Worm (Caenorhabditis elegans): ENCODE data around the gene C33D9.3.

Gene C33D9.3

ce11 chrIV:8792808-8793207 is at the start of gene C33D9.3:
Gene C33D9.3 (minus strand): TSS chrIV:8792908.
- no peak for TF ChIP-seq tra-4 (tag; optimal IDR thresholded peaks at IDR 0.05)
- TF ChIP-seq ets-7 (tag; optimal IDR thresholded peaks at IDR 0.05) = no peak
- TF ChIP-seq hmbx-1 (tag; optimal IDR thresholded peaks at IDR 0.05) = no peak
- TF ChIP-seq ama-1 (optimal IDR thresholded peaks at IDR 0.05) = no peak
- no peak for TF ChIP-seq aly-1 (tag; optimal IDR thresholded peaks at IDR 0.05)
- TF ChIP-seq ceh-13 (GFP tag; optimal IDR thresholded peaks at IDR 0.05) = no peak
- no peak for TF ChIP-seq ceh-36 (tag; optimal IDR thresholded peaks at IDR 0.05)
- no peak for TF ChIP-seq tbx-37 (GFP tag; conservative IDR thresholded peaks at IDR 0.05)
- no peak for TF ChIP-seq F13C5.2 (tag; optimal IDR thresholded peaks at IDR 0.05)
- TF ChIP-seq tbx-11 (GFP tag; IDR thresholded peaks at IDR 0.05) = no peak
- no peak for TF ChIP-seq scrt-1 (GFP tag; IDR thresholded peaks at IDR 0.05)

ce11 chrIV:8840161-8840765 is 47.6 kb upstream of the C33D9.3 start, which contains the start of the genes T28C6.11 and T11B7.1:
Gene T28C6.11 (minus strand): TSS chrIV:8840261.
Gene T11B7.1 (plus strand): TSS chrIV:8840715.
- TF ChIP-seq ceh-13 (GFP tag; optimal IDR thresholded peaks at IDR 0.05) (no peak), ceh-36 (tag; optimal IDR thresholded peaks at IDR 0.05) (no peak), hnd-1 (tag; optimal IDR thresholded peaks at IDR 0.05) (no peak), hmg-4 (GFP tag; optimal IDR thresholded peaks at IDR 0.05) (no peak)

- TF ChIP-seq F13C5.2 (tag; optimal IDR thresholded peaks at IDR 0.05) = no peak
- no peak for TF ChIP-seq sea-1 (GFP tag; conservative IDR thresholded peaks at IDR 0.05)
- no peak for TF ChIP-seq hmg-4 (GFP tag; optimal IDR thresholded peaks at IDR 0.05)
- TF ChIP-seq ets-7 (tag; optimal IDR thresholded peaks at IDR 0.05) = no peak
- TF ChIP-seq tbx-11 (GFP tag; IDR thresholded peaks at IDR 0.05) = no peak
Observed at ce11 chrIV:8830591-8830990, 37.9 kb upstream of the C33D9.3 start, which contains the start of gene T28C6.8. Gene T28C6.8 (minus strand): TSS chrIV:8830727.

- TF ChIP-seq ets-7 (tag; optimal IDR thresholded peaks at IDR 0.05) = no peak
- TF ChIP-seq tra-4 (tag; optimal IDR thresholded peaks at IDR 0.05) = no peak
- no peak for TF ChIP-seq hmg-4 (GFP tag; optimal IDR thresholded peaks at IDR 0.05)
- no peak for TF ChIP-seq tbx-11 (GFP tag; IDR thresholded peaks at IDR 0.05)
Observed at ce11 chrIV:8827500-8827899, 34.8 kb upstream of the C33D9.3 start, which contains the start of gene T28C6.7. Gene T28C6.7 (plus strand): TSS chrIV:8827800.

ce11 chrIV:8826606-8827000 is 33.9 kb upstream of the C33D9.3 start:
- TF ChIP-seq hmbx-1 (tag; optimal IDR thresholded peaks at IDR 0.05) = no peak
- 0 out of 2 replicates have a peak, but pooled peaks have one; percentile 14 for TF ChIP-seq tbx-37 (GFP tag; conservative IDR thresholded peaks at IDR 0.05)
- TF ChIP-seq pes-1 (GFP tag; IDR thresholded peaks at IDR 0.05) = no peak
- TF ChIP-seq F13C5.2 (tag; optimal IDR thresholded peaks at IDR 0.05) = peak; percentile 35
- 0 out of 2 replicates have a peak, but pooled peaks have one; percentile 33 for TF ChIP-seq scrt-1 (GFP tag; IDR thresholded peaks at IDR 0.05)

- no peak for TF ChIP-seq hnd-1 (tag; optimal IDR thresholded peaks at IDR 0.05)
- TF ChIP-seq sea-1 (GFP tag; conservative IDR thresholded peaks at IDR 0.05) = no peak
- TF ChIP-seq flt-1 (GFP tag; IDR thresholded peaks at IDR 0.05) = no peak
- no peak for TF ChIP-seq tbx-37 (GFP tag; conservative IDR thresholded peaks at IDR 0.05)
Observed at ce11 chrIV:8825997-8826605, 33.4 kb upstream of the C33D9.3 start.

ce11 chrIV:8824145-8824833 is 31.6 kb upstream of the C33D9.3 start, which contains the start of the genes col-117 and col-3:
Gene col-117 (minus strand): TSS chrIV:8824195.
Gene col-3 (plus strand): TSS chrIV:8824783.
- TF ChIP-seq hmg-4 (GFP tag; optimal IDR thresholded peaks at IDR 0.05) = no peak
- TF ChIP-seq scrt-1 (GFP tag; IDR thresholded peaks at IDR 0.05) = no peak
- TF ChIP-seq hnd-1 (tag; optimal IDR thresholded peaks at IDR 0.05) = no peak
- TF ChIP-seq B0310.2 (tag; optimal IDR thresholded peaks at IDR 0.05) = no peak
- no peak for TF ChIP-seq ets-7 (tag; optimal IDR thresholded peaks at IDR 0.05)
- TF ChIP-seq tbx-37 (GFP tag; conservative IDR thresholded peaks at IDR 0.05) = no peak
- TF ChIP-seq tbx-11 (GFP tag; IDR thresholded peaks at IDR 0.05) = no peak
- no peak for TF ChIP-seq F13C5.2 (tag; optimal IDR thresholded peaks at IDR 0.05)
- TF ChIP-seq hmbx-1 (tag; optimal IDR thresholded peaks at IDR 0.05) = no peak
- no peak for TF ChIP-seq aly-1 (tag; optimal IDR thresholded peaks at IDR 0.05)
- TF ChIP-seq pes-1 (GFP tag; IDR thresholded peaks at IDR 0.05) = no peak
- TF ChIP-seq ceh-36 (tag; optimal IDR thresholded peaks at IDR 0.05) = no peak
- TF ChIP-seq sea-1 (GFP tag; conservative IDR thresholded peaks at IDR 0.05) = no peak
- no peak for TF ChIP-seq tra-4 (tag; optimal IDR thresholded peaks at IDR 0.05)

ce11 chrIV:8822598-8822997 is 29.9 kb upstream of the C33D9.3 start:
- no peak for TF ChIP-seq hnd-1 (tag; optimal IDR thresholded peaks at IDR 0.05)
- TF ChIP-seq pes-1 (GFP tag; IDR thresholded peaks at IDR 0.05) = no peak
- TF ChIP-seq ama-1 (optimal IDR thresholded peaks at IDR 0.05) = no peak
- TF ChIP-seq ceh-13 (GFP tag; optimal IDR thresholded peaks at IDR 0.05) = no peak
- no peak for TF ChIP-seq tbx-11 (GFP tag; IDR thresholded peaks at IDR 0.05)
- no peak for TF ChIP-seq scrt-1 (GFP tag; IDR thresholded peaks at IDR 0.05)
- no peak for TF ChIP-seq tbx-37 (GFP tag; conservative IDR thresholded peaks at IDR 0.05)
- no peak for TF ChIP-seq tra-4 (tag; optimal IDR thresholded peaks at IDR 0.05)
- TF ChIP-seq F13C5.2 (tag; optimal IDR thresholded peaks at IDR 0.05) = no peak
- TF ChIP-seq hmg-4 (GFP tag; optimal IDR thresholded peaks at IDR 0.05) = no peak
- TF ChIP-seq aly-1 (tag; optimal IDR thresholded peaks at IDR 0.05) = no peak
- TF ChIP-seq ets-7 (tag; optimal IDR thresholded peaks at IDR 0.05) = no peak
- TF ChIP-seq hmbx-1 (tag; optimal IDR thresholded peaks at IDR 0.05) = no peak
- no peak for TF ChIP-seq B0310.2 (tag; optimal IDR thresholded peaks at IDR 0.05)
- no peak for TF ChIP-seq ceh-36 (tag; optimal IDR thresholded peaks at IDR 0.05)
- TF ChIP-seq flt-1 (GFP tag; IDR thresholded peaks at IDR 0.05) = no peak
